Fruit fly (Drosophila melanogaster): ENCODE measurements around the gene NKCC.

Gene NKCC

DNA sequence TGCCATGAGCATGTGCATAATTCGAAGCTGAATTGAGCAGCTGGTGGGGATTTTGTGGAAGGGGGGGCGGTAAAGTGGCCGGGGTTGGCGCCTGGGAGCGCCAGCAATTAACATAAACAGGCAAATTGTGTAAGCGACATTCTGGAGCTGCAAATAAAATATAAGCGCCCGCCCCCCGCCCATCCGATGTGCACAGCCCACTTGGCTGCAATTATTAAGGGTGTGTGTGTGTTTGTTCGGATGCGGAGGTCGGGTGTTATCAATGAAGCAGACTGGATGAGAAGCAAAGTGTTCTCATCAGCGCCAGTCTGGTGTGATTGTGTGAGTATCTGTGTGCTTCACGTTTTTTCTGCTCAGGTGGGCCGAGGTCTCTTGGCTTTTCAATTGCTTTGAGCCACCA lies 17.3 kb upstream of the NKCC start:
- TF ChIP-seq fd85E (GFP tag; optimal IDR thresholded peaks at IDR 0.05) (no peak), CG6163 (GFP tag; IDR thresholded peaks at IDR 0.05) (0 out of 3 replicates have a peak, but pooled peaks have one; percentile 22), svp (GFP tag) (peak; percentile 98)

- TF ChIP-seq CG34406 (GFP tag; optimal IDR thresholded peaks at IDR 0.05) (peak; percentile 62), net (GFP tag; optimal IDR thresholded peaks at IDR 0.05) (peak; percentile 73), Smox (GFP tag; optimal IDR thresholded peaks at IDR 0.05) (peak; percentile 53), Eip93F (GFP tag; optimal IDR thresholded peaks at IDR 0.05) (no peak), CG8632 (GFP tag; optimal IDR thresholded peaks at IDR 0.05) (peak; percentile 65), CG8119 (GFP tag; IDR thresholded peaks at IDR 0.05) (peak; percentile 61; the same call in 1 of the 3 replicates), CG3919 (GFP tag; optimal IDR thresholded peaks at IDR 0.05) (peak; percentile 80), CG7368 (GFP tag; optimal IDR thresholded peaks at IDR 0.05) (peak; percentile 41), CG11762 (GFP tag; optimal IDR thresholded peaks at IDR 0.05; ENCODE audit: insufficient read depth) (peak; percentile 11), Ets96B (tag; optimal IDR thresholded peaks at IDR 0.05) (peak; percentile 40), Ets21C (GFP tag; optimal IDR thresholded peaks at IDR 0.05) (peak; percentile 32), CG8319 (GFP tag; optimal IDR thresholded peaks at IDR 0.05) (peak; percentile 51), salr (GFP tag; optimal IDR thresholded peaks at IDR 0.05) (peak; percentile 27 to 47), Blimp-1 (GFP tag; optimal IDR thresholded peaks at IDR 0.05) (no peak), Eip78C (GFP tag) (peak; percentile 94), fkh (GFP tag; optimal IDR thresholded peaks at IDR 0.05) (no peak), CG3032 (tag; optimal IDR thresholded peaks at IDR 0.05) (peak; percentile 48), dac (GFP tag; optimal IDR thresholded peaks at IDR 0.05) (peak; percentile 43), Hr39 (GFP tag; optimal IDR thresholded peaks at IDR 0.05) (peak; percentile 70), fd59A (GFP tag; optimal IDR thresholded peaks at IDR 0.05) (peak; percentile 63), Hr4 (GFP tag; optimal IDR thresholded peaks at IDR 0.05) (peak; percentile 71), Hr38 (GFP tag; optimal IDR thresholded peaks at IDR 0.05) (no peak), svp (GFP tag) (peak; percentile 91), CG6854 (GFP tag; optimal IDR thresholded peaks at IDR 0.05) (no peak), CG6792 (GFP tag; optimal IDR thresholded peaks at IDR 0.05) (peak; percentile 60), lz (GFP tag; optimal IDR thresholded peaks at IDR 0.05) (peak; percentile 69), CG6163 (GFP tag; IDR thresholded peaks at IDR 0.05) (peak; percentile 80), CG10669 (GFP tag; optimal IDR thresholded peaks at IDR 0.05) (peak; percentile 74), CG11902 (GFP tag; optimal IDR thresholded peaks at IDR 0.05) (peak; percentile 40), Lpt (GFP tag; optimal IDR thresholded peaks at IDR 0.05) (no peak), dsx (GFP tag; optimal IDR thresholded peaks at IDR 0.05; ENCODE audit: poor library complexity, severe bottlenecking) (peak; percentile 90), Sox15 (GFP tag; optimal IDR thresholded peaks at IDR 0.05) (peak; percentile 52), spab (GFP tag; optimal IDR thresholded peaks at IDR 0.05) (peak; percentile 49), topi (GFP tag; optimal IDR thresholded peaks at IDR 0.05) (peak; percentile 61), esn (GFP tag; optimal IDR thresholded peaks at IDR 0.05) (peak; percentile 72), CG6276 (GFP tag; optimal IDR thresholded peaks at IDR 0.05) (peak; percentile 62), vri (GFP tag; optimal IDR thresholded peaks at IDR 0.05) (peak; percentile 30), acj6 (GFP tag; optimal IDR thresholded peaks at IDR 0.05) (peak; percentile 63), pdm3 (GFP tag; optimal IDR thresholded peaks at IDR 0.05) (peak; percentile 74), CG1621 (tag; optimal IDR thresholded peaks at IDR 0.05) (peak; percentile 41), Met (GFP tag; optimal IDR thresholded peaks at IDR 0.05) (peak; percentile 58), Sox14 (GFP tag; optimal IDR thresholded peaks at IDR 0.05) (peak; percentile 64), CG32006 (GFP tag; optimal IDR thresholded peaks at IDR 0.05) (peak; percentile 78), Gug (GFP tag; IDR thresholded peaks at IDR 0.05) (peak; percentile 43; the same call in 1 of the 2 replicates), cyc (GFP tag; optimal IDR thresholded peaks at IDR 0.05) (peak; percentile 60), OdsH (GFP tag; optimal IDR thresholded peaks at IDR 0.05) (peak; percentile 67), eg (GFP tag; IDR thresholded peaks at IDR 0.05) (peak; percentile 75), ss (GFP tag; optimal IDR thresholded peaks at IDR 0.05) (peak; percentile 40 to 93), CG4318 (GFP tag; optimal IDR thresholded peaks at IDR 0.05) (peak; percentile 40)
These were observed 16.1 kb upstream of the NKCC start for dm6 chr3R:5518627-5519026.

All from whole organism, prepupa.